Worm (Caenorhabditis elegans): ENCODE results near the gene ech-3.

The ech-3 gene

DNA sequence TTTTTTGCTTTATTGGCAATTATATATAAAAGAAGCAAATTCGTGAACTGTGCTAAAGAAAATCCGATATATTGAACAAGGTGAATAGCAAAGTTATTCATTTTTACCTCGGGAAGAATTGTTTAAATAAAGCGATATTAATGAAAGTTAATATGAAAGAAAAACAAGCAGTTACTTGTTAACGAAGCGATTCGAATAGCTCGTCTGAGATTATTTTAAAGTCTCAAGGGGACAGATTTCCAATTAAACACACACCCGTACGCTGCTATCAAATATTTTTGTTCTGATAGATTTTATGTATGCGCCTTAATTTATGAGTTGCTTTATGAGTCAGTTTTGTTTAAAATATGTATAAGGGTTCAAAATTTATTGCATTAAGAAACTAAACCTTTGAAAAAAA lies 45.8 kb downstream of the ech-3 start, which contains the start of gene str-140:
TSS of gene str-140 (minus strand) at position 101 of the 400 bp plus-strand sequence.
- TF ChIP-seq hmbx-1 (tag; optimal IDR thresholded peaks at IDR 0.05): no peak
- no peak for TF ChIP-seq F13C5.2 (tag; optimal IDR thresholded peaks at IDR 0.05)
- TF ChIP-seq ceh-13 (GFP tag; optimal IDR thresholded peaks at IDR 0.05): no peak
- no peak for TF ChIP-seq aly-1 (tag; optimal IDR thresholded peaks at IDR 0.05)
- no peak for TF ChIP-seq B0310.2 (tag; optimal IDR thresholded peaks at IDR 0.05)
- no peak for TF ChIP-seq ets-7 (tag; optimal IDR thresholded peaks at IDR 0.05)
- no peak for TF ChIP-seq scrt-1 (GFP tag; IDR thresholded peaks at IDR 0.05)
- no peak for TF ChIP-seq tra-4 (tag; optimal IDR thresholded peaks at IDR 0.05)
- no peak for TF ChIP-seq pes-1 (GFP tag; IDR thresholded peaks at IDR 0.05)
- TF ChIP-seq tbx-37 (GFP tag; conservative IDR thresholded peaks at IDR 0.05): no peak
- TF ChIP-seq hmg-4 (GFP tag; optimal IDR thresholded peaks at IDR 0.05): no peak
- TF ChIP-seq flt-1 (GFP tag; IDR thresholded peaks at IDR 0.05): no peak
- no peak for TF ChIP-seq sea-1 (GFP tag; conservative IDR thresholded peaks at IDR 0.05)
- TF ChIP-seq tbx-11 (GFP tag; IDR thresholded peaks at IDR 0.05): no peak
- no peak for TF ChIP-seq ceh-36 (tag; optimal IDR thresholded peaks at IDR 0.05)
- no peak for TF ChIP-seq hnd-1 (tag; optimal IDR thresholded peaks at IDR 0.05)

DNA sequence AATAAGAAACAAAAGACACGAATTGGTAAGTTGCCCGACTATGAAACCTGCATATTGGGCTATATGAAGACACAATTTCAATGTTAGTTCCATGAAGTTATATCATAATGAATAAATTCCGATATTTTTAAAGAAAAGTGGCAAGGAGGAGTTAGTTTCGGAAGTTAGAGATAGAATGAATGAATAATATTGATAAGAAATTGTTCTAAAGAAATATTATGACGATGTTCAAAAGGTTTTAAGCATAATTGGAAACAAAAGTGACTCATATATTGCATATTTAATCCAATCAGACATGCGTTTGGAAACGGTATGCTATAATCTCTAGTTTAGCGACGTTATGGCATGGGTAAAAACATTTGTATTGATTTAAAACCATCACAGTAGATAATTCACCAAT lies 47.6 kb downstream of the ech-3 start, which contains the start of gene str-143:
TSS of gene str-143 (minus strand) at position 101 of the 400 bp plus-strand sequence.
- TF ChIP-seq tra-4 (tag; optimal IDR thresholded peaks at IDR 0.05) (no peak), scrt-1 (GFP tag; IDR thresholded peaks at IDR 0.05) (no peak), ceh-13 (GFP tag; optimal IDR thresholded peaks at IDR 0.05) (no peak), flt-1 (GFP tag; IDR thresholded peaks at IDR 0.05) (no peak), aly-1 (tag; optimal IDR thresholded peaks at IDR 0.05) (no peak)

DNA sequence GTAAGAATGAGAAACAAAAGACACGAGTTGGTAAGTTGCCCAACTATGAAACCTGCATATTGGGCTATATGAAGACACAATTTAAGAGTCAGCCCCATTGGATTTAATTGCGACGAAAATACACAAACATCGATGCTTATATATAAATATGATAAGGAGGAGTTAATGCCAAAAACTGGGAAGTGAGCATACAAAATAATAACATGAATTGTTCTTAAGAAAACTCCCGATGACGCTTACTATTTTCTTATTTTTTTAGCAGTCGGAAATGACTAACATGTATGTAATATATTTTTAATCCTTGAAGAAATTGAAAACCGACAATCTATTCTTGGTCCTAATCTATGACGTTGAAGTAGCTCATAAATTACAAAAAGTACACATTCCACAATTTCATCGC lies 50.0 kb downstream of the ech-3 start, which contains the start of gene str-144:
TSS of gene str-144 (minus strand) at position 101 of the 400 bp plus-strand sequence.
- no peak for TF ChIP-seq tra-4 (tag; optimal IDR thresholded peaks at IDR 0.05)
- TF ChIP-seq ceh-13 (GFP tag; optimal IDR thresholded peaks at IDR 0.05): no peak
- TF ChIP-seq ceh-36 (tag; optimal IDR thresholded peaks at IDR 0.05): no peak
- TF ChIP-seq hmg-4 (GFP tag; optimal IDR thresholded peaks at IDR 0.05): no peak
- no peak for TF ChIP-seq ama-1 (optimal IDR thresholded peaks at IDR 0.05)
- TF ChIP-seq sea-1 (GFP tag; conservative IDR thresholded peaks at IDR 0.05): no peak
- no peak for TF ChIP-seq hnd-1 (tag; optimal IDR thresholded peaks at IDR 0.05)
- TF ChIP-seq flt-1 (GFP tag; IDR thresholded peaks at IDR 0.05): no peak
- TF ChIP-seq B0310.2 (tag; optimal IDR thresholded peaks at IDR 0.05): no peak
- TF ChIP-seq tbx-11 (GFP tag; IDR thresholded peaks at IDR 0.05): no peak
- TF ChIP-seq tbx-37 (GFP tag; conservative IDR thresholded peaks at IDR 0.05): no peak
- TF ChIP-seq aly-1 (tag; optimal IDR thresholded peaks at IDR 0.05): no peak
- no peak for TF ChIP-seq ets-7 (tag; optimal IDR thresholded peaks at IDR 0.05)
